ENCODE assay signal across 1 fruit fly cellular context in genomic region chr3R:18385593-18385992, dm6.
TF ChIP-seq lines count a peak whose summit lies in the region.

TSS of gene cona (plus strand) at chr3R:18385828.

TF ChIP-seq in whole organism, embryonic, 481 proteins besides CTCF, POLR2A, EP300 and RAD21 (continued from another document):
- TF ChIP-seq CG2116 (GFP tag; optimal IDR thresholded peaks at IDR 0.05; lab: Kevin White, UChicago) (peak; percentile 60), CG8944 (GFP tag; optimal IDR thresholded peaks at IDR 0.05; lab: Kevin White, UChicago) (no peak), CG7556 (GFP tag; optimal IDR thresholded peaks at IDR 0.05; lab: Kevin White, UChicago) (no peak), CG1529 (GFP tag; optimal IDR thresholded peaks at IDR 0.05; lab: Kevin White, UChicago) (no peak), tap (tag; optimal IDR thresholded peaks at IDR 0.05; lab: Kevin White, UChicago) (no peak), ato (GFP tag; IDR thresholded peaks at IDR 0.05; lab: Robert Waterston, UW; ENCODE audit: partially characterized antibody) (no peak)
TF ChIP-seq in whole organism, embryonic: peak in this region for 18.
